Fruit fly (Drosophila melanogaster): Measurements from ENCODE around the gene CG13031.

Gene CG13031

dm6 chr3L:16727939-16728635 is 3.4 kb downstream of the CG13031 start, which contains the start of gene PGRP-SB1:
Gene PGRP-SB1, minus strand, starts transcription at chr3L:16727989.
- TF ChIP-seq usp (GFP tag; optimal IDR thresholded peaks at IDR 0.05) = no peak
- TF ChIP-seq EcR (GFP tag; optimal IDR thresholded peaks at IDR 0.05) = no peak
- peak; percentile 70 for TF ChIP-seq pan (optimal IDR thresholded peaks at IDR 0.05)
- no peak for TF ChIP-seq psq (optimal IDR thresholded peaks at IDR 0.05)
- no peak for TF ChIP-seq CG8478 (optimal IDR thresholded peaks at IDR 0.05)
- TF ChIP-seq Dll (optimal IDR thresholded peaks at IDR 0.05) = no peak

dm6 chr3L:16730645-16731044 is 6.0 kb downstream of the CG13031 start, which contains the start of gene Dbp73D:
Gene Dbp73D, minus strand, starts transcription at chr3L:16730818.
- TF ChIP-seq EcR (GFP tag; optimal IDR thresholded peaks at IDR 0.05) = no peak
- no peak for TF ChIP-seq usp (GFP tag; optimal IDR thresholded peaks at IDR 0.05)
- no peak for TF ChIP-seq CG8478 (optimal IDR thresholded peaks at IDR 0.05)
- TF ChIP-seq Dll (optimal IDR thresholded peaks at IDR 0.05) = no peak
- no peak for TF ChIP-seq pan (optimal IDR thresholded peaks at IDR 0.05)
- TF ChIP-seq psq (optimal IDR thresholded peaks at IDR 0.05) = no peak

dm6 chr3L:16733246-16733645 is 8.6 kb downstream of the CG13031 start, which contains the start of gene CG9701:
Gene CG9701, plus strand, starts transcription at chr3L:16733546.
- TF ChIP-seq CG8478 (optimal IDR thresholded peaks at IDR 0.05) = no peak
- no peak for TF ChIP-seq Dll (optimal IDR thresholded peaks at IDR 0.05)
- TF ChIP-seq EcR (GFP tag; optimal IDR thresholded peaks at IDR 0.05) = no peak
- no peak for TF ChIP-seq psq (optimal IDR thresholded peaks at IDR 0.05)
- TF ChIP-seq pan (optimal IDR thresholded peaks at IDR 0.05) = no peak
- no peak for TF ChIP-seq usp (GFP tag; optimal IDR thresholded peaks at IDR 0.05)

- no peak for TF ChIP-seq Dll (optimal IDR thresholded peaks at IDR 0.05)
- TF ChIP-seq CG8478 (optimal IDR thresholded peaks at IDR 0.05) = no peak
- TF ChIP-seq usp (GFP tag; optimal IDR thresholded peaks at IDR 0.05) = no peak
- TF ChIP-seq psq (optimal IDR thresholded peaks at IDR 0.05) = no peak
- no peak for TF ChIP-seq pan (optimal IDR thresholded peaks at IDR 0.05)
- TF ChIP-seq EcR (GFP tag; optimal IDR thresholded peaks at IDR 0.05) = no peak
These were observed 17.0 kb downstream of the CG13031 start for dm6 chr3L:16741660-16742059.

- no peak for TF ChIP-seq usp (GFP tag; optimal IDR thresholded peaks at IDR 0.05)
These were observed 19.4 kb downstream of the CG13031 start for dm6 chr3L:16743906-16744704.

- TF ChIP-seq pan (optimal IDR thresholded peaks at IDR 0.05) = no peak
- TF ChIP-seq CG8478 (optimal IDR thresholded peaks at IDR 0.05) = no peak
- no peak for TF ChIP-seq psq (optimal IDR thresholded peaks at IDR 0.05)
- no peak for TF ChIP-seq EcR (GFP tag; optimal IDR thresholded peaks at IDR 0.05)
- TF ChIP-seq usp (GFP tag; optimal IDR thresholded peaks at IDR 0.05) = no peak
- TF ChIP-seq Dll (optimal IDR thresholded peaks at IDR 0.05) = no peak
These were observed 22.1 kb downstream of the CG13031 start for dm6 chr3L:16746586-16747383.

dm6 chr3L:16748343-16748742 is 23.7 kb downstream of the CG13031 start:
- TF ChIP-seq EcR (GFP tag; optimal IDR thresholded peaks at IDR 0.05) (no peak), Dll (optimal IDR thresholded peaks at IDR 0.05) (no peak)

- TF ChIP-seq psq (optimal IDR thresholded peaks at IDR 0.05) = no peak
- TF ChIP-seq Dll (optimal IDR thresholded peaks at IDR 0.05) = no peak
- TF ChIP-seq usp (GFP tag; optimal IDR thresholded peaks at IDR 0.05) = no peak
- no peak for TF ChIP-seq CG8478 (optimal IDR thresholded peaks at IDR 0.05)
- TF ChIP-seq pan (optimal IDR thresholded peaks at IDR 0.05) = no peak
- no peak for TF ChIP-seq EcR (GFP tag; optimal IDR thresholded peaks at IDR 0.05)
These were observed 25.1 kb downstream of the CG13031 start for dm6 chr3L:16749726-16750125.

- TF ChIP-seq usp (GFP tag; optimal IDR thresholded peaks at IDR 0.05) (no peak), pan (optimal IDR thresholded peaks at IDR 0.05) (no peak), Dll (optimal IDR thresholded peaks at IDR 0.05) (no peak), psq (optimal IDR thresholded peaks at IDR 0.05) (no peak), EcR (GFP tag; optimal IDR thresholded peaks at IDR 0.05) (no peak), CG8478 (optimal IDR thresholded peaks at IDR 0.05) (no peak)
These were observed 26.1 kb downstream of the CG13031 start for dm6 chr3L:16750750-16751149.

- TF ChIP-seq pan (optimal IDR thresholded peaks at IDR 0.05) = no peak
- no peak for TF ChIP-seq usp (GFP tag; optimal IDR thresholded peaks at IDR 0.05)
- no peak for TF ChIP-seq CG8478 (optimal IDR thresholded peaks at IDR 0.05)
- TF ChIP-seq psq (optimal IDR thresholded peaks at IDR 0.05) = no peak
- no peak for TF ChIP-seq EcR (GFP tag; optimal IDR thresholded peaks at IDR 0.05)
- no peak for TF ChIP-seq Dll (optimal IDR thresholded peaks at IDR 0.05)
These were observed 26.9 kb downstream of the CG13031 start for dm6 chr3L:16751487-16752054.

- TF ChIP-seq EcR (GFP tag; optimal IDR thresholded peaks at IDR 0.05) = peak in 1 of 2 experiments; percentile 73
- no peak for TF ChIP-seq psq (optimal IDR thresholded peaks at IDR 0.05)
These were observed 27.9 kb downstream of the CG13031 start for dm6 chr3L:16752402-16753096.

All from whole organism.